Worm (Caenorhabditis elegans): Measurements from ENCODE around the gene pink-1.

The pink-1 gene

DNA sequence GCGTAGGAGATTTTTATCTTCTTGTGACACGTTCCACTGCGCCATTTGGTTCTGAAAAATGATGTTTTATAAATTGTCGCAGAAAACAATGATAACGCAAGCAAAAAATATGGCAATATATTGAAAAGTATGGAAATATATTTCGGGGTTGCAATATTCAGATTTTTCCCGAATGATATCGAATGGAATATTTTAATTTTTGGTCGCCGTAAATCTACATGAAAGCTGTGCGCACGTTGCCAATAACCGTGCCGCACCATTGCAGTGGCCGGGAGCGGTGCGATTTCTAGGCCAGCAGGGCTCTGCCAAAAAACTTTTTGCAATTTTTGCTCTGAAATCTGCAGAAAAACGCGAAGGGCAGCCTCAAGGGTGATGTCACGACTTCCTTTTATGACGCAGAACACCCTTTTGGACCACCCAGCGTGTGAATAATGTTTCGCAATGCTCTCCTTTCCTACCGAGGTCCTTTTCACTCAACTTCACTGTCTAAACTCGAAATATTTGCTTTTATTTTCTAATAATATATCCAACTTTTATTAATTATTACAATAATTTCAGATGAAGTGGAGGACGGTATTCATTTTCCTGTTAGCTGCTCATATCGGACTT is 37.3 kb downstream of the pink-1 start, which contains the start of the genes F09E5.11 and bmy-1 (continued):
- TF ChIP-seq sea-2 (GFP tag; IDR thresholded peaks at IDR 0.05) (no peak), let-607 (tag; optimal IDR thresholded peaks at IDR 0.05) (peak in 1 of 2 experiments; percentile 45), dpl-1 (GFP tag; optimal IDR thresholded peaks at IDR 0.05) (no peak), zim-3 (tag; optimal IDR thresholded peaks at IDR 0.05) (no peak), ets-4 (GFP tag; optimal IDR thresholded peaks at IDR 0.05) (peak; percentile 65), hmg-20 (GFP tag; IDR thresholded peaks at IDR 0.05) (peak; percentile 69; the same call in 1 of the 2 replicates), F39B2.1 (GFP tag; IDR thresholded peaks at IDR 0.05) (no peak), nhr-27 (tag; optimal IDR thresholded peaks at IDR 0.05) (no peak), snpc-1.3 (tag; optimal IDR thresholded peaks at IDR 0.05; ENCODE audit: insufficient read depth) (no peak)

DNA sequence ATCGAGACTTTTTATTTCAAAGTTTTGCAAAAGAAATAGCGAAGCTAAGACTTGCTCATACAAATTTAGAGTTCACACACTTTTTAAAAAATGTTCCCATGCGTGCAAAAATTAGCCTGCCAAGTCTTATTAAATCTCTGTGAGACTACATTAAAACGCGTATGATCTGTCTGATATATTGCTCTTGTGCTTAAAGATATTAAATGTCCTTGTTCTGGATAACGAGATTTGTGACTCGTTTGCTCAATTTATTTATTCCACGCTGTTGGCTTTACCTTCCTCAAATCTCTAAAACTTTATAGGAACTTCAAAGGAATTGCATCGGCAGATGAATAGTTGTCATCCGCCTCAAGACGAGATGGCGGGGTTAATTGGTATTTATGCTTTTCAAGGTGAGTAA is 40.1 kb downstream of the pink-1 start, which contains the start of gene srg-69:
Gene srg-69, plus strand, starts transcription at position 301 of the 400 bp plus-strand sequence.
- TF ChIP-seq zim-3 (tag; optimal IDR thresholded peaks at IDR 0.05) (no peak), B0261.1 (tag; optimal IDR thresholded peaks at IDR 0.05) (no peak), unc-62 (GFP tag; optimal IDR thresholded peaks at IDR 0.05) (no peak), tlf-1 (GFP tag; optimal IDR thresholded peaks at IDR 0.05) (no peak), let-607 (tag; optimal IDR thresholded peaks at IDR 0.05) (no peak), nhr-120 (GFP tag; IDR thresholded peaks at IDR 0.05) (no peak), aptf-2 (GFP tag; conservative IDR thresholded peaks at IDR 0.05) (no peak), egrh-3 (GFP tag; IDR thresholded peaks at IDR 0.05) (no peak), atf-7 (tag; optimal IDR thresholded peaks at IDR 0.05) (no peak), Y79H2A.3 (GFP tag; conservative IDR thresholded peaks at IDR 0.05) (no peak)

DNA sequence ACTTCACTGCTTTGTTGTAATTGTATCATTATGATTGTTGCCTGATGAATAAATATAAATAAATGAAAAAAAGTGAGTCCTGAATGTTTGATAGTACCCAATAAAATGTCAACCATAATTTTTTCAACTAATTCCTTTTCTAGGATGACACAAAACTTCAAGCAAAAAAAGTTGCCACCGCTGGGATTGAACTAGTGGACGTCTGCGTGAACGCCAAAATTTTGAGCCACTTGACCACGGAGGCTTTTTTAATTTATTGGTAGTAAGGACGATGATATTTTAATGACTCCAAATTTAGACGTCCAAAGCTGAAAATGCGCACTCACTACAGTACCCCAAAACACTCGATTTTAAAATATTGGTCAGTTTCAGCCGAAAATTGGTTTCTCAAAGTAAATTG is 41.9 kb downstream of the pink-1 start:
- TF ChIP-seq lin-26 (GFP tag; IDR thresholded peaks at IDR 0.05) (peak; percentile 96), F23B12.7 (tag; optimal IDR thresholded peaks at IDR 0.05; ENCODE audit: insufficient read depth) (peak; percentile 37), madf-8 (GFP tag; conservative IDR thresholded peaks at IDR 0.05) (no peak), F37B4.10 (GFP tag; IDR thresholded peaks at IDR 0.05) (0 out of 2 replicates have a peak, but pooled peaks have one; percentile 66), sea-2 (GFP tag; IDR thresholded peaks at IDR 0.05) (no peak), pha-4 (tag; optimal IDR thresholded peaks at IDR 0.05) (no peak), madf-10 (tag; optimal IDR thresholded peaks at IDR 0.05) (peak; percentile 28), cebp-1 (GFP tag; IDR thresholded peaks at IDR 0.05) (peak; percentile 39; the same call in 1 of the 2 replicates), cebp-1 (tag; optimal IDR thresholded peaks at IDR 0.05) (peak; percentile 66), madf-6 (GFP tag; IDR thresholded peaks at IDR 0.05) (peak; percentile 72), snpc-3.4 (tag; optimal IDR thresholded peaks at IDR 0.05) (no peak), bed-1 (GFP tag; IDR thresholded peaks at IDR 0.05) (no peak), dox-1 (GFP tag; IDR thresholded peaks at IDR 0.05) (peak; percentile 73), nfya-2 (GFP tag; IDR thresholded peaks at IDR 0.05) (0 out of 2 replicates have a peak, but pooled peaks have one; percentile 62), hsf-1 (GFP tag; IDR thresholded peaks at IDR 0.05) (peak; percentile 64), B0261.1 (tag; optimal IDR thresholded peaks at IDR 0.05) (peak; percentile 74), hmg-20 (GFP tag; IDR thresholded peaks at IDR 0.05) (peak; percentile 25; the same call in 1 of the 2 replicates), ceh-91 (GFP tag; IDR thresholded peaks at IDR 0.05) (no peak), attf-6 (GFP tag; IDR thresholded peaks at IDR 0.05) (peak; percentile 69), sdz-38 (tag; optimal IDR thresholded peaks at IDR 0.05) (no peak), lin-35 (GFP tag; optimal IDR thresholded peaks at IDR 0.05) (no peak), Y67H2A.10 (GFP tag; conservative IDR thresholded peaks at IDR 0.05) (no peak), mes-4 (tag; optimal IDR thresholded peaks at IDR 0.05) (peak; percentile 78), C06A6.2 (GFP tag; conservative IDR thresholded peaks at IDR 0.05) (peak; percentile 50; the same call in 1 of the 2 replicates), tlf-1 (GFP tag; optimal IDR thresholded peaks at IDR 0.05) (peak; percentile 10), egl-44 (GFP tag; IDR thresholded peaks at IDR 0.05) (peak; percentile 64; the same call in 1 of the 2 replicates), ceh-79 (tag; optimal IDR thresholded peaks at IDR 0.05) (peak; percentile 78), ztf-6 (GFP tag; IDR thresholded peaks at IDR 0.05) (no peak), ztf-18 (tag; optimal IDR thresholded peaks at IDR 0.05) (peak; percentile 46), hlh-26 (GFP tag; conservative IDR thresholded peaks at IDR 0.05) (no peak), ceh-100 (GFP tag; IDR thresholded peaks at IDR 0.05) (peak; percentile 65)
